Fruit fly (Drosophila melanogaster) S2 (cell line): ENCODE results near the gene FoxL1.

ENCODE experiments used
- CG8478 ChIP-seq: fragments of >200 bp; optimal IDR thresholded peaks from 2 replicates; lab custom pipeline; 2018
- CTCF ChIP-seq, 2 experiments: fragments of >200 bp; optimal IDR thresholded peaks; 2 replicates each; lab custom pipeline; 2018

FoxL1 gene

DNA sequence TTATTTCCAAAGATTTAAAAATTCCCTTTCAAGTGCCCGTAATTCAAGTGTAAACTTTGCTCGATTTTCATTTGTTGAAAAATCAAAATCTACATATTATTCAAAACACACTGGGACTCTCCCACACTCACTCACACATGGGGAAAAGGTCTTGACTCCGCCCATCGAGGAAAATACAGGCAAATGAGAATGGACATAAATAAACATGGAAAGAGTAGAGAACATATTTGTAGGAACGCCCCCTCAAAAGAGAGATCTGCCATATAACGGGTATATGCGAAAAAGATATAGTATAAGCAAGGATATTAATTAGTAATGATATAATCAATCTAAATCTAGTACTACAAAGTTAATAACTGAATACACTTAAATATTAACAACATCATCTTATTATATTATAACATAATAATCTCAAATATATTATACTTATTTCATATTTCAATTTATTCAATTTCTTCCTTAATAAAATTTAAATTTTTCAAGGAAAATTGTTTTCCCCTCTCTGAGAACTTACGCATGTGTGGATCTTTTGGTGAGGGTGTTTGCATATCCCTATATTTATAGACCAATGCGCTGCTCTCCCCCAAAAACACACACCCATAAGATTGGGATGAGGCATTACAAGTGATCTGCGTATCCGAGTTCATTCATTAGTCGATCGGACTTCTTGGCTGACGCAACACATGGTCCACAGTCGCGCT is at the start of gene FoxL1:
Gene FoxL1, plus strand, starts transcription at position 651 of the 701 bp plus-strand sequence.
- TF ChIP-seq CG8478 (lab: Kevin White, UChicago), result no peak
- TF ChIP-seq CTCF (optimal IDR thresholded peaks at IDR 0.05; lab: Kevin White, UChicago), result no peak

DNA sequence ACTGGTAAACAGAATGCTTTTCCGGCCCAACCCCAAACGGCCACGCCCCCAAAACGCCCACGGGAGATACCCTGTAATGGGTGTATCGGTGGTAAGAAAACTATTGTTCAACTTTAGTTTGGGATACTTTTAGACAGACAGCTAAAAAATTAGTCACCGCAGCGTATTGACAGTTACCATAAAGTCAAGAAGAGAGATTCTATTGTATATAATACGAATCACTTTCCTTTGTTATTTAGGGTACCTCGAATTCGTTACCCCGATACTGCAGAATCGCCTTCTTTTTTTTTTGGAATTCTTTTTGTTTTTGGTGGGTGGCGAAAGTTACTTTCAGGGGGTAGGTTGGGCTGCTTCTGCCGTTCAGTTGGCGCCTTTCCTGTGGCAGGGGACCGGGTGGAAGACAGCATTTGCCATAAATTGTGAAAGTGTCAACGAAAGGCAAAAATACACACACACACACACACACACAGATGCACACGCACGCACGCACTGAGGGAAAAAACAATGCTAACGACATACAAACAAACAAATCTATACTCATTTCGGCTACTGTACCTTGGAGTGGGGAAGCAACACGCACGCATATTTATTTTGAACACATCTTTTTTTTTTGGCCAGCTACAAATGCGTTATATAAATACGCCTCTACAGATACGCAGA is 48.2 kb upstream of the FoxL1 start:
- TF ChIP-seq CG8478 (lab: Kevin White, UChicago), result no peak
- no peak for TF ChIP-seq CTCF (optimal IDR thresholded peaks at IDR 0.05; lab: Kevin White, UChicago)

DNA sequence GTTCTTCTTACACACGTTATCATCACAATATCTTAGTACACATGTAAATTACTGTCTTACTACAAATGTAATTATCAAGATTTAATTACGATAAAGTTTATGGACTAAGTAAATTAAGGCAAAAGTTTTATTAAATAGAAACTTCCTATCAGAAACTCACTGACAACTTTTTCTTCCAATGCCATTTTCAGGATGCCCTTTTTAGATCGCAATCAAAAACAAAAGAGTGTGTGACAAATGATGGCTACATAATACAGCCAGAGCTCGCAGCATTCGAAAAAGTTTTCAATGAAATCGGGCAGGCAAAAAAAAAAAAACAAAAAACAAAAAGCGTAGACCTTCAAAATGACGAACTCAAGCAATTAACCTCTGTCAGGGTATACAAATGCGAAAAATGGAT is 46.1 kb upstream of the FoxL1 start, which contains the start of gene CG43915:
Gene CG43915, plus strand, starts transcription at position 301 of the 400 bp plus-strand sequence.
- no peak for TF ChIP-seq CTCF (optimal IDR thresholded peaks at IDR 0.05; lab: Kevin White, UChicago)
- TF ChIP-seq CG8478 (lab: Kevin White, UChicago), result no peak

DNA sequence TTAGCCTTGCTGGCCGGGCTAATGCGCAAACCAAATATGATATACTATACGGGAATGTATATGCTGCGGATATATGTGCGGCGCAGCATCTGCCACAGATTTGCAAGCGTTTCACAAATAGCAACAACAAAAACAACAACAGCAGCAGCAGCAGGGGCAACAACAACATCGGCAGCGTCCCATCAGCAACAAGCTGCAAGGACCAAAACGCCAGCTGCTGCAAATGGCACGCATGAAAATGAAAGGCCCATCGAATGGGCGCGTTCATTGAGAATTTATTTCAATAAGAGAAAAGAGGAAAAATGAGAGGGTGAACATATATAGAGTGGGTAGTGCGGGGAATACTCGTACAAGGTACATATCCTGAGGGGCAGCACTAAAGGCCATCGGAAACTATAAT is 42.2 kb upstream of the FoxL1 start:
- TF ChIP-seq CG8478 (lab: Kevin White, UChicago) (no peak), CTCF (optimal IDR thresholded peaks at IDR 0.05; lab: Kevin White, UChicago) (no peak)

DNA sequence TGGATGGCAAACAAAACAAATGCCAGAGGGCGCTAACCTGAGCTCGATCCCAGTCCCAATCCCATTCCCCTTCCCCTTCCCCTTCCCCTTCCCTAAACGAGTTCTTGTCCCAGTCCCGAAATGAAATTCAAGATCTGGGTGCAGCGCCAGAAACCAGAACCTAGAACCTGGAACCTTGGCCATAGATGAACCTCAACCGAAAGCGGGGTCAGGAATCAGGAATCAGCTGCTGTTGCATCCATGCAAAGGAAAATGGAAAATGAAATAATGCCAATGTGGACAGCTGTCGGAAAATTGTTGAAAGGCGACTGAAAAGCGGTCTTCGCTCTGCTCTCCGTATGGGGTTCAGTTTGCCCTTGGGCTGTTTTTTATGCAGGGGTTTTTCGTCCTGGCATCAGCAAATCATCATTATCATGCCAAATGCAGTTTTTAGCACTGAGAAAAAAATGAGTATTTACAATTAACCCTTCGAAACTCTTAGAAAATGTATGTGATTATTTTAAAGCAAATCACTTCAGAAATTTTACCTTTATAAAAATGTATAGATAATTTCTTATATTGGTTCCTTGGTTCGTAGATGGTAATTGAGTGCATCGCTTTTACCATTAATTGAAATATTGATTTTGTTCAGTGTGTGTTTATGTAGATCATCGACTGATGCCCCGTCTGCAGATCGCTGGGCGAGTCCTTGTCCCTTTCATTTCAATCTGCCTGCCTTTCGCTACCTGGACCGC is 40.9 kb upstream of the FoxL1 start:
- TF ChIP-seq CG8478 (lab: Kevin White, UChicago) (no peak), CTCF (optimal IDR thresholded peaks at IDR 0.05; lab: Kevin White, UChicago) (no peak)

DNA sequence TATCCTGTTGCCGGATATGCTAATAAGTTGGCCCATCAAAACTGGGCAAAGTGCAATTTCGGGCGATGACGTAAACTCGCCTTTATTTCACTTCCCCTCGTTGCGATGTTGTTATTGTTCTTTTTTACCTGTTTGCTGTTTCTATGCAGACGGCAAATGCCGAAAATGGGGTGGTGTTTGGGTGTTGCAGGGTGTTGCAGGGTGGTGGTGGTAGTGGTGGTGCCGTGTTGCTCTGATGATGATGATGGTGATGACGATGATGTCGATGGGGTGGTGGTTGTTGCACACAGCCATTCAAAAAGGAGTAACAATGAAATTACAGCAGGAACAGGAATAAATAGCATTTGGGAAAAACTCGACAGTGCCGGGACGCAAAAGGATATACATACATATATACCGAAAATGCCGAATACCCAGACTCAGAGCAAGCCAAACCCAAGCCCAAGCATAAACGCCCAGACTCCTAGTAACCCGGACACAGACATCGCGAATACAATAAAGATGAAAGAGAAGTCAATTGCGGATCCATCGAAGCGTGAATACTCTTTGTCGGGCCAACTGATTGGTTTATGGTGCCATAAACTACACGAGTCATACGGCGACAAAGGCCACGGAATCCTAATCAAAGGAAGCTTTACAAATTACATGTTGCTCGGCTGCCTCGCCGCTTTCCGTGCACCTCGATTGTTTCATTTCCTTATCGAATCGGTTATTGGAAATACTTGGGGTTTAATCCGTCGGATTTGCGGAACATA is 39.7 kb upstream of the FoxL1 start:
- TF ChIP-seq CTCF (optimal IDR thresholded peaks at IDR 0.05; lab: Kevin White, UChicago) (no peak), CG8478 (lab: Kevin White, UChicago) (no peak)

DNA sequence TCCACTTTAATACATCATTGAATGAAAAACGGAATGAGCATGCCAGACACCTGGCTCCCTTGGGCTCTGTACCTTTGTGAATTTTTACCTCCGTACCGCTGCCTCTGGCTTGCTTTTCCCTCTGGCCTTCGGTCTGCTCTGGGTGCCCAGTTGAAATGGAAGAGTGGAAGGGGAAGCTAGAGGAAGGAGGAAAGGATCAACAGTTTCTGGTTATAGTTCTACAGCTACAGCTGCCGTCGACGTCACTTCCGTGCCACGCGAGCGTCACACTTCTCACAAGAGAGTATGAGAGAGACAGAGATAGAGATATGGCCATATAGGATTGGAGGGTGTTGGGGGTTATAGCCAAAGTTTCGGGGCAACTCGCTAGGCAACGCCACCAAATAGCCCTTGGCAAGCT is 38.7 kb upstream of the FoxL1 start:
- TF ChIP-seq CTCF (optimal IDR thresholded peaks at IDR 0.05; lab: Kevin White, UChicago), result no peak
- TF ChIP-seq CG8478 (lab: Kevin White, UChicago), result no peak

DNA sequence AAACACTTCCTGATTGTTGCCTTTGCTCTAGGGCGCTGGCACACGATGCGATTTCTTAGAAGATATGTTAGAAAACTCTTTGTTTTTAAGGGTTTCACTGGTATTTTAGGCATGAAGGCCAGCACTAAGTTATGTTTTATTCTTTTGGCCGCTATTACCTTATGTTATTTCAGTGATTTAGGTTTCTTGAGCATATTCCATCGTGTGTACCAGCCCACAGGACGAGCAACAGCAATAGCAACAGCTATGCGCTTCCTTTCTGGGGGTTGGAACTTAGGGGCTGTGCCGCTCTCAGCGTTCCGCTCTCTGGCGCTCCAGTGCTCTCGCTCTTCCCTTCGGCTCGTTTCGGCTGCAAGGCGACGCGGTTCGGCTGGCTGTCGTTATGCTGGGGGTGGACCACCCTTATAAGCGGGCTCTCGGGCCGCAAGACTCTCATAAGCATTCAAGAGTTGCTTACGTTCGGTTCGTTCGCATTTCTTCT is 35.2 kb upstream of the FoxL1 start, which contains the start of gene scrt:
Gene scrt, plus strand, starts transcription at position 431 of the 481 bp plus-strand sequence.
- TF ChIP-seq CG8478 (lab: Kevin White, UChicago), result no peak

DNA sequence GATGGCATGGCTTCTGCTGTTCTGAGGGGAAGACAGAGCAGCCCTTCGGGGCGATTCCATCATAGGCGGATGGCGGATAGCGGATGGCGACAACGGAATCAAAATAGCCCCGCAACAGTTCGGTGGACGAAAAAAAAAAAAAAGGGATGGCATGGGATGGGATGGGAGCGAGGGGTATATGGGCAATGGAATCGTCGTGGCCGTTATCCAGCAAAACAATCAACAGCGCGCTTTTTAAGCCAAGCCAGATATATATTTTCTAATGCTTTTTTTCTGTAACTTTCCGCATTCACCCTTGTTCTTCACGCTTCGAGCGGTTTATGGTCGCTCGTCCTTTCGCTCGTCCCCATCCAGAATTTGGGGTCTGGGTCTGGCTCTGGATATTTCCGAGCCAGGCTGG is 23.1 kb upstream of the FoxL1 start:
- no peak for TF ChIP-seq CTCF (optimal IDR thresholded peaks at IDR 0.05; lab: Kevin White, UChicago)
- no peak for TF ChIP-seq CG8478 (lab: Kevin White, UChicago)

DNA sequence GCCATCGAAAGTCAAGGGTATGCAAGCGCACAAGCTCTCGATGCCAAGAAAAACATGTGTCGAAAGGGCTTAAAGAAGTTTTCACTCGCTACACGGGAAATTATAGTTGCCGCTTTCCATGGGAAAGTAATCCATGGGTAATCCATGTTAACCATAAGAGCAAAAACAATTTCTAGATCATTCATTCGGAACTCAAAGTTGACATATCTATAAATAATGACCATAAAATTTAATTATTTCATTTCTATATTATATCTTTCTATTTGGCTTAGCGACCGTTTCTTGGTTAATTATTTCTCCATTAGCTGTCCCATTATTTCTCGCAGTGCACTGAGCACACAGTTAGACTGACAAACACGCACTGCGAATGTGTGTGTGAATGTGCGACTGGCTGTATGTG is 18.0 kb upstream of the FoxL1 start:
- no peak for TF ChIP-seq CG8478 (lab: Kevin White, UChicago)
- TF ChIP-seq CTCF (optimal IDR thresholded peaks at IDR 0.05; lab: Kevin White, UChicago), result no peak

DNA sequence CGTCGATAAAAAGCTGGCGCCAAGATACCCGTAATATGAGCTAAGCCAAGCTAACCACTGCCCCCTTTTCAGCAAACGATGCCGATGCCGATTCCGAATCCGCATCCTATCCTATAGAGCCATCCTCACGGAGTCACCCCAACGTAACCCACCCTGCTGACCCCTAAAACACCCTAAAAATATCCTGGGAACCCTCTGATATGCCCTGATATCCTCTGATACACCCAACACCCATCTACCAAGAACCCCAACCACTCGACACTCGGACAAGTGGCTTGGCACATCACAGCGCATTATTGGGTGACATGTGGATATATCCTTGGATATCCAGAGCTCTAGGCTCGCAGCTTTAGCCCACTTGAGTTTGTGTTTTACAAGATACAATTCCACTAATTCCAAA is 17.2 kb upstream of the FoxL1 start:
- TF ChIP-seq CG8478 (lab: Kevin White, UChicago), result no peak
- TF ChIP-seq CTCF (optimal IDR thresholded peaks at IDR 0.05; lab: Kevin White, UChicago), result no peak

DNA sequence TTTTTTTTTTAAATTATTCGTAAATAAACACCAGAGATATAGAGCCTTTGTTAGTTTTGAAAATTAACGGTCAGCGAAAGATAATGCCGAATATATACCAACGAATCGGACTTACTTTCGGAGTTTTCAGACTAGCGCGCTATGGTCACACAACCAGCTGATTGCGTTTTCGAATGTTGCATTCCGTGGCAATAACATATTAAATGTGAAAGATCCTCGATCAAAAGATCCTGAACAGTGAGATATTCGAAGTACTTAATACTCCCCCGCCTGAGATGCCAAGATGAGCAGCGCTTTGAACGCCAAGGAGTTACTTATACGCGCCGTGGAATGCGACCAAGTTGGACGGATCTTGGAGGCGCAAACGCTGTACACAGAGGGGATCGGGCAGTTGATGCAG is 15.4 kb upstream of the FoxL1 start, which contains the start of gene CG14985:
Gene CG14985, plus strand, starts transcription at position 159 of the 400 bp plus-strand sequence.
- TF ChIP-seq CTCF (optimal IDR thresholded peaks at IDR 0.05; lab: Kevin White, UChicago), result no peak
- no peak for TF ChIP-seq CG8478 (lab: Kevin White, UChicago)

DNA sequence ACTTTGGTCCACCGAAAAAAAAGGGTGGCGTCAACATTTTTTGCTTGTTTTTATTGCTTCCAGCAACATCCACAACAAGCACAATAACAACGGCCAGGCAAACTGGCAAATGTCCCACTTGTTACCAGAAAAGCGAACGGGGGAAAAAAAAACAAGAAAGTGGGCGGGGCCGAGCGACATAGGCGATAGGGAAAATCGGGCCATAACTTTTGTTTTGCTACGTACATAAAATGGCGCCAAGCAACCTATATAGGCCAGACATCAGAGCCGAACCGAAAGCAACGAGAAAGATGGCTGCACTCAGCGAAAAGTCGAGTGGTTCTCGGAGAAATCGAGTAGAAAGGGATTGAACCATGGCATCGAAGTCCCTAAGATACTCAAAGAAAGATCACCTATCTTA is 11.4 kb upstream of the FoxL1 start:
- TF ChIP-seq CTCF (optimal IDR thresholded peaks at IDR 0.05; lab: Kevin White, UChicago) (no peak), CG8478 (lab: Kevin White, UChicago) (no peak)

DNA sequence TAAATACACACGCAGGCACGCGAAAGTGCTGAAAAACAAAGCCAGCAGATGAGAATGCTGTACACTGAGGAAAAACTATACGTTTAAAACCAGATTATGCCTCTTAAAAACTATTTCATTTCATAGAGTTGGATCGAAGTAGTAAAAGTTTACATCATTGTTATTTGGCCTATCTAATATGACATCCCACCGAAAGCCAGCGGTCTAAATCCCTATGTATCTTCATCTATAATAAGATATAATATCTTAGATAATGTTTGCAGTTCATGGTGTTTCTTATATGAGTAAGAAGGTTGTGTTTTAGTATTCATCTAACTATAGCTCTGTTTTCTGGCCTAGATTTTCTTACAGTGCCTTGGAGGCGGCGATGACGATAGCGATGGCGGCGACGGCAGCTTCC is 8.6 kb upstream of the FoxL1 start:
- no peak for TF ChIP-seq CTCF (optimal IDR thresholded peaks at IDR 0.05; lab: Kevin White, UChicago)
- TF ChIP-seq CG8478 (lab: Kevin White, UChicago), result no peak
